Fruit fly (Drosophila melanogaster): ENCODE data around the gene dor.

Gene dor

DNA sequence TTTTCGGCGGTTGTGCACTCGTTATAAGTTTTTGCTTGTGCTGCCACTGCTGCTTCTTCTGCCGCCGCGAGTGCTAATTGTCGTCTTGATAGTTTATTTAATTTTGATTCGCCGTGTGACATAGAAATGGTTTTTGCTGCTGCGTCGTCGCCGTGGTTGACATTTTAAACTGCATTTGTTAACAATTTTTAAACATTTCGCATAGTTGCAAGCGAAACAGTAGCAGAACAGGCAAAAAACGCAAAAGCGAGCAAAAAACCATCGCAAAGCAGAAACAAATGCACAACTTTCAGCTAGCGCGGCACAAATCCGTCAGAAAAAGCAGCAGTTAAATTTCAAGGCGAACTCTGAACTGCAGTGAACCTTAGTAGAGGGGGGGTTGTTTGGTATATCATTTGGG is 41.2 kb upstream of the dor start:
- TF ChIP-seq Eip93F (GFP tag; optimal IDR thresholded peaks at IDR 0.05) (no peak), CG31627 (GFP tag; optimal IDR thresholded peaks at IDR 0.05) (no peak), lz (GFP tag; optimal IDR thresholded peaks at IDR 0.05) (no peak), Ets96B (tag; optimal IDR thresholded peaks at IDR 0.05) (no peak), CG10631 (GFP tag; optimal IDR thresholded peaks at IDR 0.05) (no peak), OdsH (GFP tag; optimal IDR thresholded peaks at IDR 0.05) (no peak), dac (GFP tag; optimal IDR thresholded peaks at IDR 0.05) (no peak), achi (GFP tag; optimal IDR thresholded peaks at IDR 0.05) (no peak)

DNA sequence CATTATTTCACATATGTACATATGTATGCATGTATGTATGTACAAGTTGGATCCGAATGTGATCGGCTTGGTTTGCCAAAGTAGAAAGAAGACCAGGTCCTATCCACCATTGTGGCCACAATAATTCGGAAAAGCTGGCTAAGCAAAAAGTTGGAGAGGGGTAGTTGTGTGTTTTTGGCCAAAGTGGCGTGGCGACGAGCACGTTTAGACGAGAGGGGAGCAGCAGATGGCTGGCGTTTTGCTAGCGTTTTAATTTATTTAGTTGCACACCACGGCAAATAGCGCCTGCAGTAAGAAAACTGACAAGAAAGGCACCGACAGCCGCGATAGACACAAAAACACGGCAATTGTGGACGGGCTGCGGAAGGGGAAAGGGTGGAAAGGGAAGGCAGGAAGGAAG is 39.7 kb upstream of the dor start:
- TF ChIP-seq CG6808 (GFP tag; optimal IDR thresholded peaks at IDR 0.05) = no peak
- no peak for TF ChIP-seq eg (GFP tag; IDR thresholded peaks at IDR 0.05)
- TF ChIP-seq CG8632 (GFP tag; optimal IDR thresholded peaks at IDR 0.05) = no peak
- TF ChIP-seq dac (GFP tag; optimal IDR thresholded peaks at IDR 0.05) = no peak
- no peak for TF ChIP-seq fd85E (GFP tag; optimal IDR thresholded peaks at IDR 0.05)
- no peak for TF ChIP-seq Eip78C (GFP tag)
- TF ChIP-seq dsx (GFP tag; optimal IDR thresholded peaks at IDR 0.05; ENCODE audit: poor library complexity, severe bottlenecking) = no peak
- no peak for TF ChIP-seq Met (GFP tag; optimal IDR thresholded peaks at IDR 0.05)
- no peak for TF ChIP-seq acj6 (GFP tag; optimal IDR thresholded peaks at IDR 0.05)

DNA sequence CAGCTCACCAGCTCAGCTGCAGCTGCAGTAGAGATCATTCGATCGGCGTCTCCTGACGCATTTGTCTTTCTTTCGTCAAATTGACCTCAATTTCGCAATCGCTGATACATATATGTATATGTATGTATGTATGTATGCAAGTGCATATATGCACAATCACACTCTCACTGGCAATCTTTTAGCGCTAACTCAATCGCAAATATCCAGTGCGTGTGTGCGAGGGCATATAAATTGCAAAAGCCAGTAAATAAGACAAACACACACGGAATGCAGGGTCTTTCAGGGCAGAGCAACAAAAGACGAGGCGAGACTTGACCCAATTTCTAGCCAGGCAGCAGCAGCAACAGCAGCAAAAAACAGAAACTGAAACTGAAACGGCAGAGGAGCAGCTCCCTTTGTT is 37.3 kb upstream of the dor start:
- TF ChIP-seq svp (GFP tag) (peak; percentile 78), Eip75B (GFP tag; optimal IDR thresholded peaks at IDR 0.05) (peak; percentile 65), eg (GFP tag; IDR thresholded peaks at IDR 0.05) (no peak), Blimp-1 (GFP tag; optimal IDR thresholded peaks at IDR 0.05) (peak; percentile 36), Hr39 (GFP tag; optimal IDR thresholded peaks at IDR 0.05) (no peak), esn (GFP tag; optimal IDR thresholded peaks at IDR 0.05) (peak; percentile 1), ss (GFP tag; optimal IDR thresholded peaks at IDR 0.05) (peak in 1 of 2 experiments; percentile 3), CG6808 (GFP tag; optimal IDR thresholded peaks at IDR 0.05) (no peak), CG8632 (GFP tag; optimal IDR thresholded peaks at IDR 0.05) (peak; percentile 12), Eip78C (GFP tag) (peak; percentile 86), CG10631 (GFP tag; optimal IDR thresholded peaks at IDR 0.05) (no peak), fd85E (GFP tag; optimal IDR thresholded peaks at IDR 0.05) (no peak)

DNA sequence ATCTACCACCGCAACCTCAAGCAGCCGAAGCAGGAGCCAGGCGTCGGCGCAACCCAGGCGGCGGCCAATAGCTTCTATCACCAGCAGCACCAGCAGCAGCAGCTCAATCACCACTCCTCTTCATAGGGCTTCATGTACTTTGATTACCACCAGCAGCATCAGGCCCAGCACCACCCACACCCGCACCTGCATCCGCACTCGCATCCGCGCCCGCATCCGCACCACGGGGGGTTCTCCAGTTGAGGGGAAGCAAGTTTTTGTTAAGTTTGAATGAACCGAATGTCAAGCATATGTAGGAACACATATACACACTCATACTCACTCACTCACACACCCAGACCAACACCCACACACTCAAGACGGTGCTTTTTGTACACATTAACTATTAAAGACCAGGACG is 21.2 kb upstream of the dor start:
- TF ChIP-seq CG10669 (GFP tag; optimal IDR thresholded peaks at IDR 0.05) (no peak), vri (GFP tag; optimal IDR thresholded peaks at IDR 0.05) (no peak), topi (GFP tag; optimal IDR thresholded peaks at IDR 0.05) (no peak), CG1621 (tag; optimal IDR thresholded peaks at IDR 0.05) (no peak), Ets96B (tag; optimal IDR thresholded peaks at IDR 0.05) (no peak), Gug (GFP tag; IDR thresholded peaks at IDR 0.05) (no peak), CG9139 (GFP tag; optimal IDR thresholded peaks at IDR 0.05) (no peak), CG6808 (GFP tag; optimal IDR thresholded peaks at IDR 0.05) (no peak), eg (GFP tag; IDR thresholded peaks at IDR 0.05) (no peak), CG3032 (tag; optimal IDR thresholded peaks at IDR 0.05) (no peak), CG11902 (GFP tag; optimal IDR thresholded peaks at IDR 0.05) (no peak), CG8319 (GFP tag; optimal IDR thresholded peaks at IDR 0.05) (no peak), OdsH (GFP tag; optimal IDR thresholded peaks at IDR 0.05) (no peak)

DNA sequence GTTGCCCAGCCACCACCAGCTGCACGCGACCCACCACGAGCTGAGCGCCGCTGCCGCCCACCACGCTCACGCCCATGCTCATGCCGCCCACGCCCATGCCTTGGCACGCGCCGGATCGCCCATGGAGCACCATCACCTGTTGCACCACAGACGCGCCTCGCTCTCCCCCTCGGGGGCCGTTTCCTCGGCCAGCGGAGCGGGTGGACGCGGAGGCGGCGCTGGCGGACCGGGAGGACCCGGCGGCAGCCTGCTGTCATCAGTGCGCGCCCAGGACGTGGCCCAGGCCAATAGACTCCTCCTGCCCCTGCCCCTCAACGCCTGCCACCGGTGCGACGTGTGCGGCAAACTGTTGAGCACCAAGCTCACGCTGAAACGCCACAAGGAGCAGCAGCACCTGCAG is 17.0 kb upstream of the dor start:
- no peak for TF ChIP-seq achi (GFP tag; optimal IDR thresholded peaks at IDR 0.05)
- TF ChIP-seq spab (GFP tag; optimal IDR thresholded peaks at IDR 0.05) = no peak
- no peak for TF ChIP-seq Gug (GFP tag; IDR thresholded peaks at IDR 0.05)
- TF ChIP-seq Met (GFP tag; optimal IDR thresholded peaks at IDR 0.05) = no peak
- no peak for TF ChIP-seq CG11902 (GFP tag; optimal IDR thresholded peaks at IDR 0.05)
- no peak for TF ChIP-seq svp (GFP tag)
- TF ChIP-seq cyc (GFP tag; optimal IDR thresholded peaks at IDR 0.05) = no peak
- TF ChIP-seq CG3032 (tag; optimal IDR thresholded peaks at IDR 0.05) = no peak
- TF ChIP-seq CG9139 (GFP tag; optimal IDR thresholded peaks at IDR 0.05) = no peak
- no peak for TF ChIP-seq Eip75B (GFP tag; optimal IDR thresholded peaks at IDR 0.05)
- no peak for TF ChIP-seq Sox15 (GFP tag; optimal IDR thresholded peaks at IDR 0.05)
- no peak for TF ChIP-seq CG10631 (GFP tag; optimal IDR thresholded peaks at IDR 0.05)
- no peak for TF ChIP-seq esn (GFP tag; optimal IDR thresholded peaks at IDR 0.05)
- no peak for TF ChIP-seq CG1621 (tag; optimal IDR thresholded peaks at IDR 0.05)
- TF ChIP-seq Sox102F (GFP tag; optimal IDR thresholded peaks at IDR 0.05) = no peak
- no peak for TF ChIP-seq Blimp-1 (GFP tag; optimal IDR thresholded peaks at IDR 0.05)
